In genomic region chr2L:12078695-12079094, dm6 we compare ENCODE assay signal across 2 fruit fly cellular contexts.
TF ChIP-seq lines count a peak whose summit lies in the region.

No protein-coding gene starts in this region.

- no peak for TF ChIP-seq CTCF in whole organism, embryonic (GFP tag; optimal IDR thresholded peaks at IDR 0.05; lab: Kevin White, UChicago)

TF ChIP-seq in whole organism, embryonic, 481 proteins besides CTCF, POLR2A, EP300 and RAD21:
- TF ChIP-seq sens (GFP tag; lab: Kevin White, UChicago) (peak; percentile 56), CG18262 (tag; optimal IDR thresholded peaks at IDR 0.05; lab: Kevin White, UChicago) (peak; percentile 33), onecut (GFP tag; IDR thresholded peaks at IDR 0.05; lab: Robert Waterston, UW) (no peak), CG17802 (tag; optimal IDR thresholded peaks at IDR 0.05; lab: Kevin White, UChicago) (no peak), Ptx1 (GFP tag; IDR thresholded peaks at IDR 0.05; lab: Robert Waterston, UW) (peak; percentile 45), PHDP (tag; optimal IDR thresholded peaks at IDR 0.05; lab: Kevin White, UChicago) (no peak), Ets65A (GFP tag; lab: Kevin White, UChicago) (peak; percentile 93), CG2712 (tag; optimal IDR thresholded peaks at IDR 0.05; lab: Kevin White, UChicago) (peak; percentile 4), lmd (GFP tag; IDR thresholded peaks at IDR 0.05; lab: Robert Waterston, UW) (peak; percentile 25; the same call in 1 of the 2 replicates)

TF ChIP-seq in whole organism, prepupa, 60 proteins besides CTCF, POLR2A, EP300 and RAD21:
- TF ChIP-seq svp (GFP tag; lab: Kevin White, UChicago) (peak; percentile 61), CG6276 (GFP tag; optimal IDR thresholded peaks at IDR 0.05; lab: Kevin White, UChicago) (no peak)
